Fruit fly (Drosophila melanogaster) whole organism, prepupa: Measurements from ENCODE around the gene CG14960.

Source experiments
- Ets96B ChIP-seq: fragments of 200-800 bp; optimal IDR thresholded peaks from 2 replicates; lab custom pipeline; 2019; ENCODE audit warnings: missing biosample characterization, mild to moderate bottlenecking, missing genetic modification characterization, moderate library complexity
- Gug ChIP-seq: fragments of 200-800 bp; sonication (Bioruptor generic); IDR thresholded peaks from 2 replicates; pipeline ENCODE4 v1.3.6; 2022; ENCODE audit warnings: missing biosample characterization, missing genetic modification characterization
- topi ChIP-seq: fragments of 200-800 bp; sonication (Bioruptor generic); optimal IDR thresholded peaks from 3 replicates; lab custom pipeline; 2016; ENCODE audit warnings: missing biosample characterization, missing genetic modification characterization
- vri ChIP-seq: fragments of 200-800 bp; sonication (Bioruptor generic); optimal IDR thresholded peaks from 3 replicates; lab custom pipeline; 2016; ENCODE audit warnings: missing biosample characterization, mild to moderate bottlenecking, missing genetic modification characterization

- TF ChIP-seq vri (GFP tag; lab: Kevin White, UChicago), result no peak
- TF ChIP-seq topi (GFP tag; lab: Kevin White, UChicago), result no peak
- no peak for TF ChIP-seq Ets96B (tag; lab: Kevin White, UChicago)
- no peak for TF ChIP-seq Gug (GFP tag; lab: Robert Waterston, UW)
These were observed 21.2 kb upstream of the CG14960 start for dm6 chr3L:3249664-3249996.
